In the genomic region with DNA sequence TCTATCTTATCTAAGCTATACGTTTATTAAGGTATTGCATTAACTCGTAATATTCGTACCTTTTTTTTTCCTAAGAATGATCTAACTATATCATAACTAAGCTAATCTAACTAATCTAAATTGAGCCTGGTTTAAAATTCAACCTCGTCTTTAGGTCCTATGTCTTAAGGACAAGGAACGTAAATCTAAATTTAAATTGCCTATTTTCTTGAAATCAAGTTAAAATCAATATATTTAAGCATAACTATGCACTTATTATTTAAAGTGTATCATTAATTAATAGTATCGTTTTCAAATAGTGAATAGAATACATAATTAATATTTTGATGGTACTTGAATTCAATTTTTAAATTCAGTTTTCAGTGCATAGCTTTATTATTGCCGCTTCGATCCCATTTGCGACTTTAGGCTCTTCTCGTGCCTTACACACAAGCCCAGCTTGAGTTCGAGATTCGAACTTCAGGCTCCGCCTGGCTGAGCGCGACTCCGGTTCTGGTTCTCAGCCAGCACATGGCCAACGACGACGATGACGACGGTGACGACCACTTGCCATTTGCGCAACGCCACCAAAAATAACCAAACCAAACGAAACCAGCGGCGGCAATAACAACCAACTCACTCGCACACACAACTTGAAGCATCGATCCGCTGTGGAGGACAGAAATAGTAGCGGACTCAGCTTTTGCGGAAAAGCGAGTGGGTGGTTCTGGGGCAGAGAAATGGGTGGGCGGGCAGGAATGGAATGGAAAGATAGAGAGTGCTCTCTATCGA, we compare ENCODE assay signal across 1 fruit fly cellular context.
TF ChIP-seq lines count a peak whose summit lies in the region.

No protein-coding gene starts in this region.

TF ChIP-seq in whole organism, embryonic, 481 proteins besides CTCF, POLR2A, EP300 and RAD21 (continued from another document):
- no peak for TF ChIP-seq corto (GFP tag; optimal IDR thresholded peaks at IDR 0.05; lab: Kevin White, UChicago)
- no peak for TF ChIP-seq ttk (GFP tag; IDR thresholded peaks at IDR 0.05; lab: Robert Waterston, UW)
- TF ChIP-seq sna (GFP tag; IDR thresholded peaks at IDR 0.05; lab: Robert Waterston, UW; ENCODE audit: partially characterized antibody) = no peak
- no peak for TF ChIP-seq CG4854 (GFP tag; optimal IDR thresholded peaks at IDR 0.05; lab: Kevin White, UChicago)
- no peak for TF ChIP-seq H15 (GFP tag; IDR thresholded peaks at IDR 0.05; lab: Robert Waterston, UW)
- no peak for TF ChIP-seq cas (GFP tag; IDR thresholded peaks at IDR 0.05; lab: Robert Waterston, UW)
- no peak for TF ChIP-seq lmd (GFP tag; IDR thresholded peaks at IDR 0.05; lab: Robert Waterston, UW)
- no peak for TF ChIP-seq CG4617 (GFP tag; optimal IDR thresholded peaks at IDR 0.05; lab: Kevin White, UChicago; ENCODE audit: borderline replicate concordance)
- TF ChIP-seq Ada2b (GFP tag; IDR thresholded peaks at IDR 0.05; lab: Robert Waterston, UW) = no peak
- TF ChIP-seq CG9437 (GFP tag; optimal IDR thresholded peaks at IDR 0.05; lab: Kevin White, UChicago) = no peak
- no peak for TF ChIP-seq dpn (GFP tag; optimal IDR thresholded peaks at IDR 0.05; lab: Kevin White, UChicago)
- TF ChIP-seq org-1 (GFP tag; optimal IDR thresholded peaks at IDR 0.05; lab: Kevin White, UChicago) = no peak
- TF ChIP-seq CG10959 (GFP tag; IDR thresholded peaks at IDR 0.05; lab: Robert Waterston, UW) = no peak
- no peak for TF ChIP-seq CG9876 (GFP tag; optimal IDR thresholded peaks at IDR 0.05; lab: Kevin White, UChicago)
- no peak for TF ChIP-seq CG8290 (GFP tag; optimal IDR thresholded peaks at IDR 0.05; lab: Kevin White, UChicago)
- TF ChIP-seq CG8290 (tag; optimal IDR thresholded peaks at IDR 0.05; lab: Kevin White, UChicago) = peak in 1 of 2 experiments; percentile 70
- TF ChIP-seq Side (GFP tag; optimal IDR thresholded peaks at IDR 0.05; lab: Kevin White, UChicago) = no peak
- no peak for TF ChIP-seq pum (GFP tag; optimal IDR thresholded peaks at IDR 0.05; lab: Kevin White, UChicago)
- TF ChIP-seq CG14050 (GFP tag; IDR thresholded peaks at IDR 0.05; lab: Robert Waterston, UW) = no peak; the same call in 2 of the 3 replicates
- no peak for TF ChIP-seq ind (GFP tag; optimal IDR thresholded peaks at IDR 0.05; lab: Kevin White, UChicago)
- TF ChIP-seq CG1792 (GFP tag; optimal IDR thresholded peaks at IDR 0.05; lab: Kevin White, UChicago) = no peak
- no peak for TF ChIP-seq CG43689 (GFP tag; IDR thresholded peaks at IDR 0.05; lab: Robert Waterston, UW)
- peak; percentile 4 for TF ChIP-seq CG1832 (GFP tag; optimal IDR thresholded peaks at IDR 0.05; lab: Kevin White, UChicago)
- no peak for TF ChIP-seq Six4 (GFP tag; optimal IDR thresholded peaks at IDR 0.05; lab: Kevin White, UChicago)
- TF ChIP-seq peb (GFP tag; IDR thresholded peaks at IDR 0.05; lab: Robert Waterston, UW) = no peak
- TF ChIP-seq unc-4 (GFP tag; IDR thresholded peaks at IDR 0.05; lab: Robert Waterston, UW; ENCODE audit: partially characterized antibody) = no peak
- TF ChIP-seq CG15479 (GFP tag; optimal IDR thresholded peaks at IDR 0.05; lab: Kevin White, UChicago) = no peak
- no peak for TF ChIP-seq prd (optimal IDR thresholded peaks at IDR 0.05; lab: Kevin White, UChicago)
- TF ChIP-seq prd (GFP tag; IDR thresholded peaks at IDR 0.05; lab: Robert Waterston, UW) = no peak
- TF ChIP-seq fd3F (GFP tag; optimal IDR thresholded peaks at IDR 0.05; lab: Kevin White, UChicago) = no peak
- no peak for TF ChIP-seq CG13296 (GFP tag; optimal IDR thresholded peaks at IDR 0.05; lab: Kevin White, UChicago)
